Fruit fly (Drosophila melanogaster): ENCODE results near the gene gammaTub23C.
A peak's percentile ranks its signal among the peaks of the same experiment; 100 is the strongest.

The gammaTub23C gene

dm6 chr2L:2999113-2999512 is 26.4 kb downstream of the gammaTub23C start, which contains the start of gene Ccdc85 (continued):
- TF ChIP-seq CG17802 (tag; optimal IDR thresholded peaks at IDR 0.05) (peak; percentile 6), Nf-YB (GFP tag; optimal IDR thresholded peaks at IDR 0.05) (peak; percentile 18), caup (GFP tag; optimal IDR thresholded peaks at IDR 0.05; ENCODE audit: severe bottlenecking) (peak; percentile 11), HLHmδ (GFP tag; optimal IDR thresholded peaks at IDR 0.05) (peak; percentile 44), ato (GFP tag; IDR thresholded peaks at IDR 0.05; ENCODE audit: partially characterized antibody) (peak; percentile 99), pros (GFP tag; optimal IDR thresholded peaks at IDR 0.05) (no peak), CG8924 (tag; optimal IDR thresholded peaks at IDR 0.05) (peak; percentile 51), CG14965 (GFP tag; optimal IDR thresholded peaks at IDR 0.05; ENCODE audit: borderline replicate concordance) (no peak), CG9797 (GFP tag; optimal IDR thresholded peaks at IDR 0.05) (peak; percentile 37), CG13624 (GFP tag; optimal IDR thresholded peaks at IDR 0.05) (peak; percentile 55), CG14860 (GFP tag; IDR thresholded peaks at IDR 0.05; ENCODE audit: partially characterized antibody) (peak; percentile 97), chinmo (GFP tag; IDR thresholded peaks at IDR 0.05; ENCODE audit: partially characterized antibody) (peak; percentile 98), Sox100B (GFP tag; optimal IDR thresholded peaks at IDR 0.05) (no peak), Mes4 (GFP tag; optimal IDR thresholded peaks at IDR 0.05) (peak; percentile 4), CG42726 (GFP tag; IDR thresholded peaks at IDR 0.05; ENCODE audit: partially characterized antibody) (peak; percentile 92), Doc3 (GFP tag; IDR thresholded peaks at IDR 0.05; ENCODE audit: partially characterized antibody) (peak; percentile 78), danr (GFP tag; IDR thresholded peaks at IDR 0.05) (no peak), nerfin-2 (GFP tag; IDR thresholded peaks at IDR 0.05; ENCODE audit: partially characterized antibody) (peak; percentile 99), CG15514 (GFP tag; optimal IDR thresholded peaks at IDR 0.05) (peak; percentile 64), YL-1 (GFP tag; optimal IDR thresholded peaks at IDR 0.05) (peak; percentile 28), CG11560 (tag; IDR thresholded peaks at IDR 0.05) (peak; percentile 50; the same call in 1 of the 3 replicates), gce (GFP tag; IDR thresholded peaks at IDR 0.05) (no peak), Dp (GFP tag; optimal IDR thresholded peaks at IDR 0.05) (peak; percentile 67), CG17568 (GFP tag; optimal IDR thresholded peaks at IDR 0.05) (no peak), CG1529 (GFP tag; optimal IDR thresholded peaks at IDR 0.05) (no peak), bbx (GFP tag; IDR thresholded peaks at IDR 0.05; ENCODE audit: partially characterized antibody) (peak; percentile 99), sr (GFP tag; IDR thresholded peaks at IDR 0.05) (0 out of 3 replicates have a peak, but pooled peaks have one; percentile 18), Rfx (GFP tag; IDR thresholded peaks at IDR 0.05) (peak; percentile 19; the same call in 1 of the 2 replicates), BEAF-32 (GFP tag; optimal IDR thresholded peaks at IDR 0.05) (peak; percentile 84), gcm (GFP tag; optimal IDR thresholded peaks at IDR 0.05) (peak; percentile 47), CG14710 (tag; optimal IDR thresholded peaks at IDR 0.05) (peak; percentile 41), CG2120 (GFP tag; optimal IDR thresholded peaks at IDR 0.05) (no peak), NC2β (GFP tag; optimal IDR thresholded peaks at IDR 0.05) (peak; percentile 26), CG7745 (tag; optimal IDR thresholded peaks at IDR 0.05) (no peak), hbn (GFP tag; IDR thresholded peaks at IDR 0.05; ENCODE audit: partially characterized antibody) (peak; percentile 95)

dm6 chr2L:2999609-3000008 is 26.9 kb downstream of the gammaTub23C start:
- no peak for TF ChIP-seq CG31441 (GFP tag; IDR thresholded peaks at IDR 0.05)
- peak; percentile 92 for TF ChIP-seq CG6254 (GFP tag; optimal IDR thresholded peaks at IDR 0.05)
- TF ChIP-seq YL-1 (GFP tag; optimal IDR thresholded peaks at IDR 0.05) = peak; percentile 3
- TF ChIP-seq CG15479 (GFP tag; optimal IDR thresholded peaks at IDR 0.05) = peak; percentile 88
- TF ChIP-seq CG18476 (GFP tag; optimal IDR thresholded peaks at IDR 0.05) = no peak
- TF ChIP-seq BtbVII (GFP tag; optimal IDR thresholded peaks at IDR 0.05) = no peak
- TF ChIP-seq CG17568 (GFP tag; optimal IDR thresholded peaks at IDR 0.05) = no peak
- no peak for TF ChIP-seq bcd (GFP tag; optimal IDR thresholded peaks at IDR 0.05)
- TF ChIP-seq ewg (GFP tag; optimal IDR thresholded peaks at IDR 0.05) = peak; percentile 49
- TF ChIP-seq CG10565 (GFP tag; optimal IDR thresholded peaks at IDR 0.05) = no peak
- TF ChIP-seq CG2889 (GFP tag; IDR thresholded peaks at IDR 0.05) = no peak
- TF ChIP-seq CG14667 (GFP tag; IDR thresholded peaks at IDR 0.05) = no peak
- no peak for TF ChIP-seq CG4820 (GFP tag; optimal IDR thresholded peaks at IDR 0.05)
- no peak for TF ChIP-seq CG3163 (GFP tag; optimal IDR thresholded peaks at IDR 0.05)
- TF ChIP-seq CG32767 (GFP tag; IDR thresholded peaks at IDR 0.05) = 0 out of 2 replicates have a peak, but pooled peaks have one; percentile 36
- TF ChIP-seq knrl (GFP tag; IDR thresholded peaks at IDR 0.05; ENCODE audit: partially characterized antibody) = no peak
